Worm (Caenorhabditis elegans) whole organism, early embryonic: Measurements from ENCODE around the gene sri-57.

Source experiments
- B0310.2 ChIP-seq: sonication (generic microtip); optimal IDR thresholded peaks from 2 replicates; lab custom pipeline; 2016; ENCODE audit warnings: mild to moderate bottlenecking, missing genetic modification characterization, missing compliant biosample characterization
- F13C5.2 ChIP-seq: sonication (generic microtip); optimal IDR thresholded peaks from 2 replicates; lab custom pipeline; 2017; ENCODE audit warnings: mild to moderate bottlenecking, missing genetic modification characterization, inconsistent platforms, missing compliant biosample characterization
- aly-1 ChIP-seq: sonication (generic microtip); optimal IDR thresholded peaks from 2 replicates; lab custom pipeline; 2016; ENCODE audit warnings: missing genetic modification characterization, missing compliant biosample characterization
- ama-1 ChIP-seq: fragments of 150-350 bp; optimal IDR thresholded peaks from 2 replicates; lab custom pipeline; 2014
- ceh-13 ChIP-seq: fragments of 200-800 bp; sonication (Bioruptor generic); optimal IDR thresholded peaks from 2 replicates; lab custom pipeline; 2018; ENCODE audit warnings: mild to moderate bottlenecking, missing genetic modification characterization, missing compliant biosample characterization
- ets-7 ChIP-seq: sonication (generic microtip); optimal IDR thresholded peaks from 2 replicates; lab custom pipeline; 2016; ENCODE audit warnings: missing genotype, missing genetic modification characterization, missing compliant biosample characterization
- flt-1 ChIP-seq: fragments of 200-800 bp; sonication (Bioruptor generic); IDR thresholded peaks from 2 replicates; pipeline ENCODE4 v1.3.6; 2022; ENCODE audit warnings: missing genetic modification characterization, missing compliant biosample characterization
- hmbx-1 ChIP-seq: sonication (generic microtip); optimal IDR thresholded peaks from 2 replicates; lab custom pipeline; 2016; ENCODE audit warnings: mild to moderate bottlenecking, missing genetic modification characterization, missing compliant biosample characterization
- hmg-4 ChIP-seq: fragments of 200-800 bp; sonication (Bioruptor generic); optimal IDR thresholded peaks from 2 replicates; lab custom pipeline; 2018; ENCODE audit warnings: mild to moderate bottlenecking, missing genetic modification characterization, missing compliant biosample characterization
- hnd-1 ChIP-seq: sonication (generic microtip); optimal IDR thresholded peaks from 2 replicates; lab custom pipeline; 2016; ENCODE audit warnings: missing genetic modification characterization, missing compliant biosample characterization
- scrt-1 ChIP-seq: fragments of 200-800 bp; sonication (Bioruptor generic); IDR thresholded peaks from 2 replicates; pipeline ENCODE4 v1.3.6; 2022; ENCODE audit warnings: missing genetic modification characterization, missing compliant biosample characterization
- tbx-11 ChIP-seq: fragments of 200-800 bp; sonication (Bioruptor generic); IDR thresholded peaks from 2 replicates; pipeline ENCODE4 v1.3.6; 2022; ENCODE audit warnings: missing genetic modification characterization, missing compliant biosample characterization
- tbx-37 ChIP-seq: fragments of 200-800 bp; sonication (Bioruptor generic); conservative IDR thresholded peaks from 2 replicates; pipeline ENCODE4 v1.3.6; 2022; ENCODE audit warnings: missing genetic modification reagents, missing genetic modification characterization, missing compliant biosample characterization

ce11 chrII:2695079-2695478 lies 22.9 kb upstream of the sri-57 start:
- TF ChIP-seq flt-1 (GFP tag; lab: Robert Waterston, UW) (no peak), B0310.2 (no peak), ama-1 (lab: Kevin White, UChicago) (no peak), F13C5.2 (tag; lab: Kevin White, UChicago) (no peak), ceh-13 (GFP tag; lab: Kevin White, UChicago) (no peak), tbx-11 (no peak), hmbx-1 (tag; lab: Kevin White, UChicago) (no peak), aly-1 (tag; lab: Kevin White, UChicago) (no peak), tbx-37 (no peak), ets-7 (tag; lab: Kevin White, UChicago) (no peak), hnd-1 (tag; lab: Kevin White, UChicago) (no peak), hmg-4 (GFP tag; lab: Kevin White, UChicago) (no peak), scrt-1 (GFP tag; lab: Robert Waterston, UW) (no peak)
